Fruit fly (Drosophila melanogaster): ENCODE measurements around the gene CG44006.

DNA sequence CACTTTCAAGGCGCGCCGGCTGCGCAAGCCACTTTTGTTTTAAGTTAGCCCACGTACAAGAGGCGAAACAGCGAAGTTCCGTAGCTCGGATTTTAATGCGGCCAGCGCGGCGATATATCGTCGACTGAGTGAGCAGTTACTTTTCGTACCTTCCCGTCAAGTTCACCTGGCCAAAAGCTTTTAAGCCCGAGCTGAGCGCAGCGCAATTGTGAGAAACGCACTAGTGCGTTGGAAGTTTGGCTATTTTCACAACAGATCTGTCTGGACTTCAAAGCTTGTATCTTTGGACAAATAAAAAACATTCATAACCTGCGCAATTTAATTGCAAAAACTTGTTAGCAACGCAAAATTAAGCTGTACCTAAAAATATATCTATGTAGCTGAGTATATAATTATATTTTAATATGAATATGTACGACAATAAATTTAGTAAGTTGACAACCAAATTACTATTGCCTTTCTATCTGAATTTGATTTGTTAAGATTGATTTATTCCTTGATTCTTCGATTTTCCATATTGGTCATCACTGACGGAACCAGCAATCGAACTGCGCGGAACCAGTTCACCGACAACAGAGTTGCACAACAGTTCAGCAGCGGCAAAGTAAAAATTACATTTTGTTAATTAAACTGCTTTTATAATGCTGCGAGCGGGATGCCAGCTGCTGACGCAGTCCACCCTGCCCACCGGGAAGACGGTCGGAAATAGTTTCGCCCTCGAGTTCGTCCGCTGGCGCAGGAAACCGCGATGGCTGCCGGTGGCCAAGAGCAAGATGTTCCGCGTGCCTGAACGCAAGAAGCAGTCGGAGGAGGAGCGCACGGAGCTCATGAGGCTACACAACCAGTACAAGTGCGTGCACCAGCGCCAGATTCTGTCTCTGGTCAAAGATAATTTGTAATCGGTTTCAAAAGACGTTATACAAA, 36.3 kb upstream of the CG44006 start, which contains the start of the genes CG13698 and mRpS26:
- no peak for TF ChIP-seq CG8478 (optimal IDR thresholded peaks at IDR 0.05)
- TF ChIP-seq CTCF (optimal IDR thresholded peaks at IDR 0.05) = no peak

Measured in S2 (cell line).